Worm (Caenorhabditis elegans): ENCODE data around the gene ugt-35.

ugt-35 gene

DNA sequence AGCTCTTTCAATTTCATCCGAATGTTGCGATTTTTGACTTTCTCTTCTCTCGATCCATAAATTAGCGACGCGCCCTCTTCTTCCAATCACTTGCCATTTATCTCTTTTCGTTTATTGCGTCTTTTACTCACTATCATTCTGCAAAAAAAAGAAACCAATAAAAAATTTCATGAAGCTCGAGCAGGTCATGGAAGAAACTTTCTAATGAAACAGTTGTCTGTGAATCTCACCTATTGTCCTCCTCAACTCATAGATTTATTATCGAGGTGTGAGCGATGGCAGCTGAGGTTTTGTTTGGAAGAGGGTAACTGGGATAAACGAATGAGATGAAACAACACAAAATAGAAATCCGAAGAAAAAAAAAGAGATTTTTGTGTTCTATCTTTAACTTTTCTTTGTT is 10.2 kb upstream of the ugt-35 start (continued):
- TF ChIP-seq C34B4.2 (tag; optimal IDR thresholded peaks at IDR 0.05) (no peak), snpc-4 (tag; optimal IDR thresholded peaks at IDR 0.05) (no peak), ceh-88 (GFP tag; IDR thresholded peaks at IDR 0.05) (no peak), efl-3 (GFP tag; optimal IDR thresholded peaks at IDR 0.05) (no peak), ama-1 (optimal IDR thresholded peaks at IDR 0.05) (no peak), nhr-237 (tag; optimal IDR thresholded peaks at IDR 0.05) (no peak), lsy-2 (tag; optimal IDR thresholded peaks at IDR 0.05) (peak in 1 of 2 experiments; percentile 33), nhr-19 (GFP tag; conservative IDR thresholded peaks at IDR 0.05) (no peak), fkh-8 (tag; optimal IDR thresholded peaks at IDR 0.05) (no peak), ceh-8 (GFP tag; optimal IDR thresholded peaks at IDR 0.05) (no peak), ztf-4 (tag; optimal IDR thresholded peaks at IDR 0.05) (no peak), dsc-1 (tag; optimal IDR thresholded peaks at IDR 0.05) (no peak), egl-27 (tag; optimal IDR thresholded peaks at IDR 0.05) (no peak), ceh-90 (tag; optimal IDR thresholded peaks at IDR 0.05) (no peak), hlh-17 (GFP tag; optimal IDR thresholded peaks at IDR 0.05; ENCODE audit: borderline replicate concordance) (no peak), pax-3 (tag; optimal IDR thresholded peaks at IDR 0.05) (no peak), sptf-1 (tag; optimal IDR thresholded peaks at IDR 0.05) (no peak), zag-1 (tag; optimal IDR thresholded peaks at IDR 0.05) (no peak), blmp-1 (tag; optimal IDR thresholded peaks at IDR 0.05) (no peak), alr-1 (tag; optimal IDR thresholded peaks at IDR 0.05; ENCODE audit: borderline replicate concordance) (no peak), efl-1 (optimal IDR thresholded peaks at IDR 0.05) (no peak), efl-1 (GFP tag; optimal IDR thresholded peaks at IDR 0.05 in 1 of 2) (no peak), dpl-1 (GFP tag; optimal IDR thresholded peaks at IDR 0.05) (no peak), nhr-28 (tag; optimal IDR thresholded peaks at IDR 0.05) (no peak), mdl-1 (tag; optimal IDR thresholded peaks at IDR 0.05) (no peak), lin-39 (tag; optimal IDR thresholded peaks at IDR 0.05) (no peak), grh-1 (GFP tag; IDR thresholded peaks at IDR 0.05) (no peak), unc-62 (GFP tag; optimal IDR thresholded peaks at IDR 0.05) (no peak), nhr-12 (tag; optimal IDR thresholded peaks at IDR 0.05) (no peak), pag-3 (tag; optimal IDR thresholded peaks at IDR 0.05; ENCODE audit: borderline replicate concordance, insufficient read depth) (peak; percentile 63), zip-4 (GFP tag; optimal IDR thresholded peaks at IDR 0.05) (no peak), nhr-90 (tag; optimal IDR thresholded peaks at IDR 0.05; ENCODE audit: poor library complexity) (no peak), F16B12.6 (tag; optimal IDR thresholded peaks at IDR 0.05) (no peak), Y116A8C.19 (tag; optimal IDR thresholded peaks at IDR 0.05; ENCODE audit: borderline replicate concordance) (no peak), mab-9 (GFP tag; IDR thresholded peaks at IDR 0.05) (no peak), ceh-82 (tag; optimal IDR thresholded peaks at IDR 0.05) (no peak), unc-30 (tag; optimal IDR thresholded peaks at IDR 0.05) (no peak)

DNA sequence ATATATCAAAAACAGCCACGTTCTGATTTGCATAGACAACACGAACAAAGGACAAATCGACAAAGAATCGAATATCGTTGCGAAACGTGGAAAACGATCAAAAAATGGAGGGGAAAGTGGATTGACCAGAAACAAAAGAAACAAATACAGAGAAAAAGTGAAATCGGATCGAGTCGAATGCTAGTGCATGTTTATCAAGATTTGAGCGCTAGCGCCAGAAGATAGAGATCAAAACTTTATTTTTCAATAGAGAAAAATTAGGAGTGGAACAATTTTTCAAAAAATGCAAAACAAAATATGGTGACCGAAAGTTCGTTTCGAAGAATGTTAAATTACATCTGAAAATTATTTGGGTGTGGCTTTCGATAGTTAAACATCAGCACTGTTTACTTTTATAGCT is 7.9 kb upstream of the ugt-35 start:
- TF ChIP-seq efl-1 (optimal IDR thresholded peaks at IDR 0.05) (no peak), efl-1 (GFP tag; optimal IDR thresholded peaks at IDR 0.05 in 1 of 2) (peak in 1 of 2 experiments; percentile 71), blmp-1 (tag; optimal IDR thresholded peaks at IDR 0.05) (peak; percentile 87), nhr-237 (tag; optimal IDR thresholded peaks at IDR 0.05) (no peak), ceh-63 (GFP tag; optimal IDR thresholded peaks at IDR 0.05) (no peak), ztf-11 (tag; optimal IDR thresholded peaks at IDR 0.05) (no peak), ets-5 (GFP tag; IDR thresholded peaks at IDR 0.05) (no peak)

ce11 chrV:10661417-10661945 is 7.4 kb upstream of the ugt-35 start, which contains the start of gene sqv-4:
Gene sqv-4 (minus strand): TSS chrV:10661467.
- TF ChIP-seq mdl-1 (tag; optimal IDR thresholded peaks at IDR 0.05) (no peak), C16A3.4 (tag; optimal IDR thresholded peaks at IDR 0.05) (no peak), ceh-90 (tag; optimal IDR thresholded peaks at IDR 0.05) (no peak), grh-1 (GFP tag; IDR thresholded peaks at IDR 0.05) (no peak), hpl-2 (GFP tag; optimal IDR thresholded peaks at IDR 0.05) (no peak), sup-37 (GFP tag; optimal IDR thresholded peaks at IDR 0.05) (no peak), fkh-10 (GFP tag; optimal IDR thresholded peaks at IDR 0.05) (no peak), pqm-1 (tag; optimal IDR thresholded peaks at IDR 0.05) (no peak), jun-1 (tag; optimal IDR thresholded peaks at IDR 0.05) (no peak), tlp-1 (tag; optimal IDR thresholded peaks at IDR 0.05) (no peak), fkh-4 (tag; optimal IDR thresholded peaks at IDR 0.05; ENCODE audit: borderline replicate concordance) (no peak), lin-39 (tag; optimal IDR thresholded peaks at IDR 0.05) (no peak), efl-3 (GFP tag; optimal IDR thresholded peaks at IDR 0.05) (no peak), ceh-82 (tag; optimal IDR thresholded peaks at IDR 0.05) (no peak), nhr-76 (tag; optimal IDR thresholded peaks at IDR 0.05) (no peak), blmp-1 (tag; optimal IDR thresholded peaks at IDR 0.05) (no peak), sptf-1 (tag; optimal IDR thresholded peaks at IDR 0.05) (no peak), mef-2 (tag; optimal IDR thresholded peaks at IDR 0.05) (no peak), elt-2 (tag; optimal IDR thresholded peaks at IDR 0.05) (no peak)
